Worm (Caenorhabditis elegans) whole organism, late embryonic: ENCODE results near the gene ace-3.

ENCODE experiments used
- K09A11.1 ChIP-seq: sonication (generic microtip); optimal IDR thresholded peaks from 2 replicates; lab custom pipeline; 2017; ENCODE audit warnings: antibody characterized with exemption, mild to moderate bottlenecking, missing genetic modification characterization, missing compliant biosample characterization; ENCODE audit not compliant: insufficient read depth
- ama-1 ChIP-seq: fragments of 150-350 bp; optimal IDR thresholded peaks from 2 replicates; lab custom pipeline; 2014
- ceh-22 ChIP-seq: sonication (generic microtip); optimal IDR thresholded peaks from 2 replicates; lab custom pipeline; 2017; ENCODE audit warnings: missing biosample characterization, missing genetic modification characterization
- ceh-24 ChIP-seq: sonication (generic microtip); optimal IDR thresholded peaks from 2 replicates; lab custom pipeline; 2016; ENCODE audit warnings: mild to moderate bottlenecking, missing genetic modification characterization, missing compliant biosample characterization
- ceh-31 ChIP-seq: sonication (generic microtip); optimal IDR thresholded peaks from 2 replicates; lab custom pipeline; 2016; ENCODE audit warnings: missing genetic modification characterization, missing compliant biosample characterization
- elt-2 ChIP-seq: sonication (generic microtip); optimal IDR thresholded peaks from 2 replicates; lab custom pipeline; 2016; ENCODE audit warnings: missing genetic modification reagents, missing genetic modification characterization, missing compliant biosample characterization
- fkh-10 ChIP-seq: fragments of 150-350 bp; optimal IDR thresholded peaks from 2 replicates; lab custom pipeline; 2014; ENCODE audit warnings: missing biosample characterization, missing genetic modification reagents, missing genetic modification characterization
- gmeb-2 ChIP-seq: sonication (generic microtip); optimal IDR thresholded peaks from 2 replicates; lab custom pipeline; 2016; ENCODE audit warnings: missing genetic modification characterization, inconsistent platforms, missing compliant biosample characterization
- hlh-8 ChIP-seq: sonication (generic microtip); optimal IDR thresholded peaks from 2 replicates; lab custom pipeline; 2016; ENCODE audit warnings: missing genotype, missing genetic modification characterization, missing compliant biosample characterization
- lin-11 ChIP-seq: fragments of 200-800 bp; sonication (Bioruptor generic); optimal IDR thresholded peaks from 2 replicates; lab custom pipeline; 2018; ENCODE audit warnings: mild to moderate bottlenecking, missing genetic modification characterization, missing compliant biosample characterization
- nhr-11 ChIP-seq: fragments of 150-350 bp; optimal IDR thresholded peaks from 2 replicates; lab custom pipeline; 2014; ENCODE audit warnings: missing biosample characterization, missing genetic modification characterization
- pros-1 ChIP-seq: fragments of 150-350 bp; optimal IDR thresholded peaks from 2 replicates; lab custom pipeline; 2014; ENCODE audit warnings: missing biosample characterization, missing genetic modification reagents, missing genetic modification characterization

ce11 chrII:14214109-14214508, 8.7 kb downstream of the ace-3 start, which contains the start of gene Y48B6A.10:
- TF ChIP-seq nhr-11 (tag; lab: Kevin White, UChicago) = no peak
- no peak for TF ChIP-seq ceh-24 (tag; lab: Kevin White, UChicago)
- no peak for TF ChIP-seq ceh-31 (tag; lab: Kevin White, UChicago)
- TF ChIP-seq lin-11 (tag; lab: Kevin White, UChicago) = no peak
- no peak for TF ChIP-seq fkh-10
- TF ChIP-seq hlh-8 (tag; lab: Kevin White, UChicago) = no peak
- no peak for TF ChIP-seq elt-2
- TF ChIP-seq pros-1 (tag; lab: Kevin White, UChicago) = no peak
- no peak for TF ChIP-seq gmeb-2
- no peak for TF ChIP-seq ceh-22 (tag; lab: Kevin White, UChicago)
- no peak for TF ChIP-seq K09A11.1
- no peak for TF ChIP-seq ama-1 (lab: Kevin White, UChicago)
